Fruit fly (Drosophila melanogaster) whole organism, embryonic: ENCODE data around the gene hiro.

ENCODE experiments used
- Abd-B ChIP-seq: fragments of 200-800 bp; sonication (Bioruptor generic); optimal IDR thresholded peaks from 2 replicates; lab custom pipeline; 2018; ENCODE audit warnings: missing biosample characterization, mild to moderate bottlenecking, missing genetic modification characterization, moderate library complexity
- CG10654 ChIP-seq: fragments of 200-800 bp; sonication (Bioruptor generic); optimal IDR thresholded peaks from 2 replicates; lab custom pipeline; 2016; ENCODE audit warnings: missing biosample characterization, missing genetic modification characterization
- CG12104 ChIP-seq: fragments of 200-800 bp; sonication (Bioruptor generic); optimal IDR thresholded peaks from 3 replicates; lab custom pipeline; 2016; ENCODE audit warnings: missing biosample characterization, missing genetic modification characterization
- CG12155 ChIP-seq: fragments of 200-800 bp; sonication (Bioruptor generic); optimal IDR thresholded peaks from 3 replicates; lab custom pipeline; 2016; ENCODE audit warnings: missing biosample characterization, missing genetic modification characterization
- CG13287 ChIP-seq: fragments of 200-800 bp; sonication (Bioruptor generic); IDR thresholded peaks from 2 replicates; pipeline ENCODE4 v1.3.6; 2022; ENCODE audit warnings: missing biosample characterization, missing genetic modification characterization; ENCODE audit not compliant: partially characterized antibody
- CG14667 ChIP-seq: fragments of 200-800 bp; sonication (Bioruptor generic); IDR thresholded peaks from 2 replicates; pipeline ENCODE4 v1.3.6; 2022; ENCODE audit warnings: missing biosample characterization, missing genetic modification characterization
- CG1529 ChIP-seq: fragments of 200-800 bp; sonication (Bioruptor generic); optimal IDR thresholded peaks from 3 replicates; lab custom pipeline; 2018; ENCODE audit warnings: missing biosample characterization, missing genetic modification characterization
- CG17385 ChIP-seq: fragments of 200-800 bp; sonication (Bioruptor generic); optimal IDR thresholded peaks from 3 replicates; lab custom pipeline; 2018; ENCODE audit warnings: missing biosample characterization, mild to moderate bottlenecking, missing genetic modification characterization
- CG17568 ChIP-seq: fragments of 200-800 bp; sonication (Bioruptor generic); optimal IDR thresholded peaks from 2 replicates; lab custom pipeline; 2018; ENCODE audit warnings: missing biosample characterization, mild to moderate bottlenecking, missing genetic modification characterization, moderate library complexity
- CG1832 ChIP-seq: fragments of 200-800 bp; sonication (Bioruptor generic); optimal IDR thresholded peaks from 2 replicates; lab custom pipeline; 2017; ENCODE audit warnings: missing biosample characterization, mild to moderate bottlenecking, missing genetic modification characterization, inconsistent platforms
- CG2678 ChIP-seq: fragments of 200-800 bp; sonication (Bioruptor generic); optimal IDR thresholded peaks from 3 replicates; lab custom pipeline; 2019; ENCODE audit warnings: missing biosample characterization, mild to moderate bottlenecking, missing genetic modification characterization, moderate library complexity
- CG2712 ChIP-seq: fragments of 200-800 bp; optimal IDR thresholded peaks from 3 replicates; lab custom pipeline; 2019; ENCODE audit warnings: missing biosample characterization, mild to moderate bottlenecking, missing genetic modification characterization, moderate library complexity
- CG31441 ChIP-seq: fragments of 200-800 bp; sonication (Bioruptor generic); IDR thresholded peaks from 2 replicates; pipeline ENCODE4 v1.3.6; 2022; ENCODE audit warnings: missing biosample characterization, missing genetic modification characterization
- CG34422 ChIP-seq: fragments of 200-800 bp; sonication (Bioruptor generic); IDR thresholded peaks from 3 replicates; pipeline ENCODE4 v1.3.6; 2022; ENCODE audit warnings: missing biosample characterization, missing genetic modification characterization
- CG3995 ChIP-seq: fragments of 200-800 bp; sonication (Bioruptor generic); optimal IDR thresholded peaks from 3 replicates; lab custom pipeline; 2016; ENCODE audit warnings: missing biosample characterization, missing genetic modification characterization
- CG5180 ChIP-seq: fragments of 200-800 bp; sonication (Bioruptor generic); optimal IDR thresholded peaks from 3 replicates; lab custom pipeline; 2017; ENCODE audit warnings: missing biosample characterization, missing genetic modification characterization, mild to moderate bottlenecking, moderate library complexity, missing genetic modification reagents
- CG6683 ChIP-seq: fragments of 200-800 bp; sonication (Bioruptor generic); optimal IDR thresholded peaks from 2 replicates; lab custom pipeline; 2017; ENCODE audit warnings: missing biosample characterization, mild to moderate bottlenecking, missing genetic modification characterization, missing genetic modification reagents
- CG6813 ChIP-seq: fragments of 200-800 bp; sonication (Bioruptor generic); optimal IDR thresholded peaks from 2 replicates; lab custom pipeline; 2017; ENCODE audit warnings: missing biosample characterization, missing genetic modification characterization, mild to moderate bottlenecking, moderate library complexity, missing genetic modification reagents
- CG7786 ChIP-seq: fragments of 200-800 bp; sonication (Bioruptor generic); optimal IDR thresholded peaks from 2 replicates; lab custom pipeline; 2016; ENCODE audit warnings: missing biosample characterization, missing genetic modification characterization
- CG8765 ChIP-seq: fragments of 200-800 bp; sonication (Bioruptor generic); IDR thresholded peaks from 2 replicates; pipeline ENCODE4 v1.3.6; 2022; ENCODE audit warnings: missing biosample characterization, missing genetic modification characterization
- CG9215 ChIP-seq: fragments of 200-800 bp; sonication (Bioruptor generic); IDR thresholded peaks from 2 replicates; pipeline ENCODE4 v1.3.6; 2022; ENCODE audit warnings: missing biosample characterization, missing genetic modification characterization
- Doc3 ChIP-seq: fragments of 200-800 bp; sonication (Bioruptor generic); IDR thresholded peaks from 3 replicates; pipeline ENCODE4 v1.3.6; 2022; ENCODE audit warnings: missing biosample characterization, missing genetic modification characterization; ENCODE audit not compliant: partially characterized antibody
- Fer2 ChIP-seq: fragments of 200-800 bp; sonication (Bioruptor generic); optimal IDR thresholded peaks from 2 replicates; lab custom pipeline; 2018; ENCODE audit warnings: missing biosample characterization, mild to moderate bottlenecking, missing genetic modification characterization, moderate library complexity
- HLH4C ChIP-seq: fragments of 200-800 bp; sonication (Bioruptor generic); IDR thresholded peaks from 3 replicates; pipeline ENCODE4 v1.3.6; 2022; ENCODE audit warnings: missing biosample characterization, missing genetic modification characterization; ENCODE audit not compliant: partially characterized antibody
- Hr3 ChIP-seq: fragments of 200-800 bp; sonication (Bioruptor generic); optimal IDR thresholded peaks from 3 replicates; lab custom pipeline; 2016; ENCODE audit warnings: missing biosample characterization, missing genetic modification characterization
- Lhr ChIP-seq: fragments of 200-800 bp; sonication (Bioruptor generic); optimal IDR thresholded peaks from 3 replicates; lab custom pipeline; 2017; ENCODE audit warnings: mild to moderate bottlenecking, missing biosample characterization, missing genetic modification reagents, missing genetic modification characterization
- MTF-1 ChIP-seq: fragments of 200-800 bp; sonication (Bioruptor generic); optimal IDR thresholded peaks from 2 replicates; lab custom pipeline; 2018; ENCODE audit warnings: missing biosample characterization, mild to moderate bottlenecking, missing genetic modification characterization, borderline replicate concordance
- NK7.1 ChIP-seq: fragments of 200-800 bp; sonication (Bioruptor generic); optimal IDR thresholded peaks from 3 replicates; lab custom pipeline; 2016; ENCODE audit warnings: missing biosample characterization, missing genetic modification characterization
- Optix ChIP-seq: fragments of 200-800 bp; sonication (Bioruptor generic); IDR thresholded peaks from 3 replicates; pipeline ENCODE4 v1.3.6; 2022; ENCODE audit warnings: missing biosample characterization, missing genetic modification characterization
- PHDP ChIP-seq: fragments of 200-800 bp; sonication (Bioruptor generic); optimal IDR thresholded peaks from 3 replicates; lab custom pipeline; 2018; ENCODE audit warnings: missing biosample characterization, mild to moderate bottlenecking, missing genetic modification characterization, moderate library complexity
- Poxn ChIP-seq: fragments of 200-800 bp; sonication (Bioruptor generic); IDR thresholded peaks from 2 replicates; pipeline ENCODE4 v1.3.6; 2022; ENCODE audit warnings: missing biosample characterization, missing genetic modification characterization
- ap ChIP-seq: fragments of 200-800 bp; sonication (Bioruptor generic); IDR thresholded peaks from 2 replicates; pipeline ENCODE4 v1.3.6; 2022; ENCODE audit warnings: missing biosample characterization, missing genetic modification characterization
- ato ChIP-seq: fragments of 200-800 bp; sonication (Bioruptor generic); IDR thresholded peaks from 2 replicates; pipeline ENCODE4 v1.3.6; 2022; ENCODE audit warnings: missing biosample characterization, missing genetic modification characterization; ENCODE audit not compliant: partially characterized antibody
- bowl ChIP-seq: fragments of 200-800 bp; sonication (Bioruptor generic); IDR thresholded peaks from 2 replicates; pipeline ENCODE4 v1.3.6; 2022; ENCODE audit warnings: missing biosample characterization, missing genetic modification characterization
- cato ChIP-seq: fragments of 200-800 bp; sonication (Bioruptor generic); optimal IDR thresholded peaks from 2 replicates; lab custom pipeline; 2016; ENCODE audit warnings: missing biosample characterization, missing genetic modification characterization, borderline replicate concordance
- crp ChIP-seq, 2 experiments: fragments of 200-800 bp; sonication (Bioruptor generic); optimal IDR thresholded peaks; 2 replicates in 1 of 2; 3 replicates in 1 of 2; lab custom pipeline; 2017; ENCODE audit warnings: missing biosample characterization in 2 of 2, missing genetic modification characterization in 2 of 2, mild to moderate bottlenecking in 1 of 2, moderate library complexity in 1 of 2
- disco-r ChIP-seq: fragments of 200-800 bp; sonication (Bioruptor generic); optimal IDR thresholded peaks from 2 replicates; lab custom pipeline; 2016; ENCODE audit warnings: missing biosample characterization, missing genetic modification characterization
- emc ChIP-seq: fragments of 200-800 bp; sonication (Bioruptor generic); optimal IDR thresholded peaks from 2 replicates; lab custom pipeline; 2016; ENCODE audit warnings: missing biosample characterization, missing genetic modification characterization
- en ChIP-seq: fragments of 200-800 bp; sonication (Bioruptor generic); optimal IDR thresholded peaks from 2 replicates; lab custom pipeline; 2016; ENCODE audit warnings: missing biosample characterization, missing genetic modification characterization
- ftz-f1 ChIP-seq: fragments of 200-800 bp; sonication (Bioruptor generic); optimal IDR thresholded peaks from 2 replicates; lab custom pipeline; 2016; ENCODE audit warnings: missing biosample characterization, missing genetic modification characterization
- gsb ChIP-seq: fragments of 200-800 bp; sonication (Bioruptor generic); IDR thresholded peaks from 2 replicates; pipeline ENCODE4 v1.3.6; 2022; ENCODE audit warnings: missing biosample characterization, missing genetic modification characterization
- h ChIP-seq: fragments of >200 bp; optimal IDR thresholded peaks from 2 replicates; lab custom pipeline; 2017
- ken ChIP-seq: fragments of 200-800 bp; sonication (Bioruptor generic); IDR thresholded peaks from 3 replicates; pipeline ENCODE4 v1.3.6; 2022; ENCODE audit warnings: missing biosample characterization, missing genetic modification characterization
- lilli ChIP-seq: fragments of 200-800 bp; sonication (Bioruptor generic); optimal IDR thresholded peaks from 3 replicates; lab custom pipeline; 2016; ENCODE audit warnings: missing biosample characterization, missing genetic modification characterization
- nerfin-2 ChIP-seq: fragments of 200-800 bp; sonication (Bioruptor generic); IDR thresholded peaks from 2 replicates; pipeline ENCODE4 v1.3.6; 2022; ENCODE audit warnings: missing biosample characterization, missing genetic modification characterization; ENCODE audit not compliant: partially characterized antibody
- rib ChIP-seq: fragments of 200-800 bp; sonication (Bioruptor generic); IDR thresholded peaks from 2 replicates; pipeline ENCODE4 v1.3.6; 2022; ENCODE audit warnings: missing biosample characterization, missing genetic modification characterization
- stc ChIP-seq: fragments of 200-800 bp; sonication (Bioruptor generic); IDR thresholded peaks from 2 replicates; pipeline ENCODE4 v1.3.6; 2022; ENCODE audit warnings: missing biosample characterization, missing genetic modification characterization
- tap ChIP-seq: fragments of 200-800 bp; optimal IDR thresholded peaks from 3 replicates; lab custom pipeline; 2019; ENCODE audit warnings: missing biosample characterization, mild to moderate bottlenecking, missing genetic modification characterization, moderate library complexity
- tna ChIP-seq: fragments of 200-800 bp; sonication (Bioruptor generic); IDR thresholded peaks from 2 replicates; pipeline ENCODE4 v1.3.6; 2022; ENCODE audit warnings: missing biosample characterization, missing genetic modification characterization; ENCODE audit not compliant: partially characterized antibody

Gene hiro

dm6 chr3L:700160-700917 is 12.6 kb upstream of the hiro start (continued):
- TF ChIP-seq CG9215 (GFP tag; lab: Robert Waterston, UW) = no peak
- TF ChIP-seq tna (GFP tag; lab: Robert Waterston, UW) = no peak
- TF ChIP-seq CG5180 = no peak
- TF ChIP-seq CG14667 (GFP tag; lab: Robert Waterston, UW) = peak; percentile 24; the same call in 1 of the 2 replicates
- TF ChIP-seq CG6813 = peak; percentile 21
- peak; percentile 66 for TF ChIP-seq lilli
- no peak for TF ChIP-seq NK7.1
- no peak for TF ChIP-seq CG7786 (GFP tag; lab: Kevin White, UChicago)
- TF ChIP-seq CG2678 (tag; lab: Kevin White, UChicago) = peak; percentile 84
- no peak for TF ChIP-seq disco-r (GFP tag; lab: Kevin White, UChicago)
- no peak for TF ChIP-seq CG6683
- TF ChIP-seq CG17568 (GFP tag; lab: Kevin White, UChicago) = peak; percentile 70
- TF ChIP-seq Doc3 (GFP tag; lab: Robert Waterston, UW) = no peak
- TF ChIP-seq PHDP (tag; lab: Kevin White, UChicago) = peak; percentile 84
- peak; percentile 48; the same call in 1 of the 2 replicates for TF ChIP-seq stc (GFP tag; lab: Robert Waterston, UW)
- TF ChIP-seq CG1832 = no peak
- TF ChIP-seq CG13287 (GFP tag; lab: Robert Waterston, UW) = no peak
- TF ChIP-seq Fer2 = peak; percentile 12
- TF ChIP-seq Hr3 = no peak
- TF ChIP-seq CG1529 = peak; percentile 8
- no peak for TF ChIP-seq Abd-B
- TF ChIP-seq CG31441 (GFP tag; lab: Robert Waterston, UW) = peak; percentile 73
- peak; percentile 79 for TF ChIP-seq tap (tag; lab: Kevin White, UChicago)
- TF ChIP-seq gsb (GFP tag; lab: Robert Waterston, UW) = no peak
- peak; percentile 24 for TF ChIP-seq CG10654
- no peak for TF ChIP-seq ftz-f1 (GFP tag; lab: Kevin White, UChicago)
- TF ChIP-seq emc = no peak
- TF ChIP-seq CG12104 (GFP tag; lab: Kevin White, UChicago) = peak; percentile 26
- no peak for TF ChIP-seq nerfin-2
- TF ChIP-seq CG8765 (GFP tag; lab: Robert Waterston, UW) = no peak
- no peak for TF ChIP-seq Poxn
- peak; percentile 5 for TF ChIP-seq Lhr
- no peak for TF ChIP-seq ken
- peak; percentile 49 for TF ChIP-seq en (GFP tag; lab: Kevin White, UChicago)
- 0 out of 2 replicates have a peak, but pooled peaks have one; percentile 19 for TF ChIP-seq ap (GFP tag; lab: Robert Waterston, UW)
- TF ChIP-seq CG3995 (GFP tag; lab: Kevin White, UChicago) = no peak
- no peak for TF ChIP-seq ato (GFP tag; lab: Robert Waterston, UW)
- no peak for TF ChIP-seq h (lab: Kevin White, UChicago)
- peak; percentile 40 for TF ChIP-seq MTF-1
- no peak for TF ChIP-seq HLH4C (GFP tag; lab: Robert Waterston, UW)
- TF ChIP-seq Optix (GFP tag; lab: Robert Waterston, UW) = no peak; the same call in 2 of the 3 replicates
- peak; percentile 65 for TF ChIP-seq CG17385
- TF ChIP-seq CG12155 (GFP tag; lab: Kevin White, UChicago) = no peak
- TF ChIP-seq rib (GFP tag; lab: Robert Waterston, UW) = no peak
- peak; percentile 18 for TF ChIP-seq cato (GFP tag; lab: Kevin White, UChicago)
- no peak for TF ChIP-seq bowl
- no peak for TF ChIP-seq crp (GFP tag; optimal IDR thresholded peaks at IDR 0.05; lab: Kevin White, UChicago)
- peak; percentile 69 for TF ChIP-seq CG2712
- TF ChIP-seq CG34422 (GFP tag; lab: Robert Waterston, UW) = 0 out of 3 replicates have a peak, but pooled peaks have one; percentile 44
